Fruit fly (Drosophila melanogaster) whole organism, embryonic: ENCODE data around the gene Est-6.

Experiments used
- Abd-B ChIP-seq: fragments of 200-800 bp; sonication (Bioruptor generic); optimal IDR thresholded peaks from 2 replicates; lab custom pipeline; 2018; ENCODE audit warnings: missing biosample characterization, mild to moderate bottlenecking, missing genetic modification characterization, moderate library complexity
- BEAF-32 ChIP-seq: fragments of 200-800 bp; sonication (Bioruptor generic); optimal IDR thresholded peaks from 3 replicates; lab custom pipeline; 2017; ENCODE audit warnings: missing biosample characterization, missing genetic modification characterization, mild to moderate bottlenecking, moderate library complexity, missing genetic modification reagents
- Bteb2 ChIP-seq: fragments of 200-800 bp; sonication (Bioruptor generic); optimal IDR thresholded peaks from 2 replicates; lab custom pipeline; 2016; ENCODE audit warnings: missing biosample characterization, missing genetic modification characterization
- CG10209 ChIP-seq: fragments of 200-800 bp; sonication (Bioruptor generic); optimal IDR thresholded peaks from 3 replicates; lab custom pipeline; 2017; ENCODE audit warnings: missing biosample characterization, mild to moderate bottlenecking, missing genetic modification characterization, missing genetic modification reagents
- CG10267 ChIP-seq: fragments of 200-800 bp; sonication (Bioruptor generic); optimal IDR thresholded peaks from 2 replicates; lab custom pipeline; 2018; ENCODE audit warnings: missing biosample characterization, mild to moderate bottlenecking, missing genetic modification characterization, moderate library complexity
- CG12219 ChIP-seq: fragments of 200-800 bp; sonication (Bioruptor generic); optimal IDR thresholded peaks from 3 replicates; lab custom pipeline; 2018; ENCODE audit warnings: missing biosample characterization, mild to moderate bottlenecking, missing genetic modification characterization
- CG1233 ChIP-seq: fragments of 200-800 bp; sonication (Bioruptor generic); optimal IDR thresholded peaks from 4 replicates; lab custom pipeline; 2018; ENCODE audit warnings: missing biosample characterization, mild to moderate bottlenecking, missing genetic modification characterization
- CG14860 ChIP-seq: fragments of 200-800 bp; sonication (Bioruptor generic); IDR thresholded peaks from 3 replicates; pipeline ENCODE4 v1.3.6; 2022; ENCODE audit warnings: missing biosample characterization, missing genetic modification characterization; ENCODE audit not compliant: partially characterized antibody
- CG1529 ChIP-seq: fragments of 200-800 bp; sonication (Bioruptor generic); optimal IDR thresholded peaks from 3 replicates; lab custom pipeline; 2018; ENCODE audit warnings: missing biosample characterization, missing genetic modification characterization
- CG1603 ChIP-seq: fragments of 200-800 bp; sonication (Bioruptor generic); optimal IDR thresholded peaks from 2 replicates; lab custom pipeline; 2019; ENCODE audit warnings: missing biosample characterization, mild to moderate bottlenecking, missing genetic modification characterization, moderate library complexity
- CG17359 ChIP-seq: fragments of 200-800 bp; sonication (Bioruptor generic); optimal IDR thresholded peaks from 3 replicates; lab custom pipeline; 2018; ENCODE audit warnings: missing biosample characterization, mild to moderate bottlenecking, missing genetic modification characterization, moderate library complexity
- CG18476 ChIP-seq: fragments of 200-800 bp; sonication (Bioruptor generic); optimal IDR thresholded peaks from 2 replicates; lab custom pipeline; 2016; ENCODE audit warnings: missing biosample characterization, mild to moderate bottlenecking, missing genetic modification characterization
- CG2129 ChIP-seq: fragments of 200-800 bp; sonication (Bioruptor generic); IDR thresholded peaks from 2 replicates; pipeline ENCODE4 v1.3.6; 2022; ENCODE audit warnings: missing biosample characterization, missing genetic modification characterization; ENCODE audit not compliant: partially characterized antibody
- CG3065 ChIP-seq: fragments of 200-800 bp; sonication (Bioruptor generic); optimal IDR thresholded peaks from 2 replicates; lab custom pipeline; 2016; ENCODE audit warnings: missing biosample characterization, missing genetic modification characterization
- CG34224 ChIP-seq: fragments of 200-800 bp; sonication (Bioruptor generic); IDR thresholded peaks from 3 replicates; pipeline ENCODE4 v1.3.6; 2022; ENCODE audit warnings: missing biosample characterization, missing genetic modification characterization; ENCODE audit not compliant: partially characterized antibody
- CG5180 ChIP-seq: fragments of 200-800 bp; sonication (Bioruptor generic); optimal IDR thresholded peaks from 3 replicates; lab custom pipeline; 2017; ENCODE audit warnings: missing biosample characterization, missing genetic modification characterization, mild to moderate bottlenecking, moderate library complexity, missing genetic modification reagents
- CG7786 ChIP-seq: fragments of 200-800 bp; sonication (Bioruptor generic); optimal IDR thresholded peaks from 2 replicates; lab custom pipeline; 2016; ENCODE audit warnings: missing biosample characterization, missing genetic modification characterization
- CG7839 ChIP-seq: fragments of 200-800 bp; sonication (Bioruptor generic); optimal IDR thresholded peaks from 3 replicates; lab custom pipeline; 2018; ENCODE audit warnings: missing biosample characterization, mild to moderate bottlenecking, missing genetic modification characterization, moderate library complexity
- CG7987 ChIP-seq: fragments of 200-800 bp; sonication (Bioruptor generic); optimal IDR thresholded peaks from 2 replicates; lab custom pipeline; 2018; ENCODE audit warnings: missing biosample characterization, mild to moderate bottlenecking, missing genetic modification characterization, moderate library complexity
- CG9437 ChIP-seq: fragments of 200-800 bp; sonication (Bioruptor generic); optimal IDR thresholded peaks from 2 replicates; lab custom pipeline; 2018; ENCODE audit warnings: missing biosample characterization, mild to moderate bottlenecking, missing genetic modification characterization
- Chrac-16 ChIP-seq: fragments of 200-800 bp; sonication (Bioruptor generic); optimal IDR thresholded peaks from 3 replicates; lab custom pipeline; 2016; ENCODE audit warnings: missing biosample characterization, missing genetic modification characterization
- D19A ChIP-seq: fragments of 200-800 bp; optimal IDR thresholded peaks from 3 replicates; lab custom pipeline; 2019; ENCODE audit warnings: missing biosample characterization, mild to moderate bottlenecking, missing genetic modification characterization, moderate library complexity
- Doc3 ChIP-seq: fragments of 200-800 bp; sonication (Bioruptor generic); IDR thresholded peaks from 3 replicates; pipeline ENCODE4 v1.3.6; 2022; ENCODE audit warnings: missing biosample characterization, missing genetic modification characterization; ENCODE audit not compliant: partially characterized antibody
- Dref ChIP-seq: fragments of 200-800 bp; sonication (Bioruptor generic); IDR thresholded peaks from 2 replicates; pipeline ENCODE4 v1.3.6; 2022; ENCODE audit warnings: missing biosample characterization, missing genetic modification characterization
- ERR ChIP-seq: fragments of 200-800 bp; sonication (Bioruptor generic); optimal IDR thresholded peaks from 2 replicates; lab custom pipeline; 2016; ENCODE audit warnings: missing biosample characterization, missing genetic modification characterization
- HLHmδ ChIP-seq: fragments of 200-800 bp; sonication (Bioruptor generic); optimal IDR thresholded peaks from 2 replicates; lab custom pipeline; 2018; ENCODE audit warnings: missing biosample characterization, mild to moderate bottlenecking, missing genetic modification characterization, moderate library complexity
- Hr78 ChIP-seq, 2 experiments: fragments of 200-800 bp in 1 of 2; fragments of >200 bp in 1 of 2; sonication (Bioruptor generic) in 1 of 2; optimal IDR thresholded peaks; 2 replicates each; lab custom pipeline; 2017 to 2019; ENCODE audit warnings: missing biosample characterization in 2 of 2, missing genetic modification characterization in 2 of 2, mild to moderate bottlenecking in 1 of 2, moderate library complexity in 1 of 2
- Lpt ChIP-seq: fragments of >200 bp; optimal IDR thresholded peaks from 2 replicates; lab custom pipeline; 2018; ENCODE audit warnings: missing biosample characterization, missing genetic modification characterization
- Max ChIP-seq: fragments of 200-800 bp; sonication (Bioruptor generic); optimal IDR thresholded peaks from 2 replicates; lab custom pipeline; 2016; ENCODE audit warnings: missing biosample characterization, mild to moderate bottlenecking, missing genetic modification characterization
- NFAT ChIP-seq: fragments of 200-800 bp; sonication (Bioruptor generic); IDR thresholded peaks from 2 replicates; pipeline ENCODE4 v1.3.6; 2022; ENCODE audit warnings: missing biosample characterization, missing genetic modification characterization
- Nf-YC ChIP-seq: fragments of 200-800 bp; optimal IDR thresholded peaks from 3 replicates; lab custom pipeline; 2019; ENCODE audit warnings: missing biosample characterization, mild to moderate bottlenecking, missing genetic modification characterization, moderate library complexity
- Oli ChIP-seq: fragments of 200-800 bp; sonication (Bioruptor generic); optimal IDR thresholded peaks from 2 replicates; lab custom pipeline; 2018; ENCODE audit warnings: missing biosample characterization, mild to moderate bottlenecking, missing genetic modification characterization, moderate library complexity
- Ptx1 ChIP-seq: fragments of 200-800 bp; sonication (Bioruptor generic); IDR thresholded peaks from 2 replicates; pipeline ENCODE4 v1.3.6; 2022; ENCODE audit warnings: missing biosample characterization, missing genetic modification characterization
- Xbp1 ChIP-seq: fragments of 200-800 bp; sonication (Bioruptor generic); optimal IDR thresholded peaks from 3 replicates; lab custom pipeline; 2016; ENCODE audit warnings: missing biosample characterization, mild to moderate bottlenecking, missing genetic modification characterization
- aop ChIP-seq: fragments of 200-800 bp; sonication (Bioruptor generic); IDR thresholded peaks from 2 replicates; pipeline ENCODE4 v1.3.6; 2022; ENCODE audit warnings: missing biosample characterization, missing genetic modification characterization
- dysf ChIP-seq: fragments of 200-800 bp; sonication (Bioruptor generic); IDR thresholded peaks from 3 replicates; pipeline ENCODE4 v1.3.6; 2022; ENCODE audit warnings: missing biosample characterization, missing genetic modification characterization
- eyg ChIP-seq: fragments of 200-800 bp; sonication (Bioruptor generic); optimal IDR thresholded peaks from 3 replicates; lab custom pipeline; 2016; ENCODE audit warnings: missing biosample characterization, missing genetic modification characterization
- gcm2 ChIP-seq: fragments of 200-800 bp; sonication (Bioruptor generic); optimal IDR thresholded peaks from 2 replicates; lab custom pipeline; 2016; ENCODE audit warnings: missing biosample characterization, missing genetic modification characterization
- gem ChIP-seq: fragments of 200-800 bp; sonication (Bioruptor generic); optimal IDR thresholded peaks from 2 replicates; lab custom pipeline; 2019; ENCODE audit warnings: missing biosample characterization, mild to moderate bottlenecking, missing genetic modification characterization, moderate library complexity
- grn ChIP-seq: fragments of 200-800 bp; sonication (Bioruptor generic); optimal IDR thresholded peaks from 3 replicates; lab custom pipeline; 2017; ENCODE audit warnings: missing biosample characterization, missing genetic modification characterization
- gsb ChIP-seq: fragments of 200-800 bp; sonication (Bioruptor generic); IDR thresholded peaks from 2 replicates; pipeline ENCODE4 v1.3.6; 2022; ENCODE audit warnings: missing biosample characterization, missing genetic modification characterization
- gt ChIP-seq: fragments of 200-800 bp; sonication (Bioruptor generic); IDR thresholded peaks from 2 replicates; pipeline ENCODE4 v1.3.6; 2022; ENCODE audit warnings: missing biosample characterization, missing genetic modification characterization
- ham ChIP-seq: fragments of 200-800 bp; sonication (Bioruptor generic); IDR thresholded peaks from 2 replicates; pipeline ENCODE4 v1.3.6; 2022; ENCODE audit warnings: missing biosample characterization, missing genetic modification characterization
- jing ChIP-seq: fragments of 200-800 bp; sonication (Bioruptor generic); optimal IDR thresholded peaks from 2 replicates; lab custom pipeline; 2018; ENCODE audit warnings: missing biosample characterization, mild to moderate bottlenecking, missing genetic modification characterization
- kay ChIP-seq: fragments of 200-800 bp; sonication (Bioruptor generic); optimal IDR thresholded peaks from 2 replicates; lab custom pipeline; 2016; ENCODE audit warnings: missing biosample characterization, missing genetic modification characterization
- mam ChIP-seq: fragments of 200-800 bp; sonication (Bioruptor generic); optimal IDR thresholded peaks from 3 replicates; lab custom pipeline; 2016; ENCODE audit warnings: missing biosample characterization, missing genetic modification characterization
- pan ChIP-seq, 4 experiments: fragments of >200 bp in 3 of 4; fragments of 200-800 bp in 1 of 4; sonication (Bioruptor generic) in 1 of 4; optimal IDR thresholded peaks in 3 of 4; IDR thresholded peaks in 1 of 4; 2 replicates each; pipeline versions ENCODE4 v1.3.6 to Lab custom; 2017 to 2022; ENCODE audit warnings: missing biosample characterization in 2 of 4, missing genetic modification characterization in 2 of 4, mixed read lengths in 1 of 4
- pros ChIP-seq: fragments of 200-800 bp; sonication (Bioruptor generic); optimal IDR thresholded peaks from 3 replicates; lab custom pipeline; 2019; ENCODE audit warnings: missing biosample characterization, mild to moderate bottlenecking, missing genetic modification characterization, moderate library complexity
- repo ChIP-seq: fragments of 200-800 bp; sonication (Bioruptor generic); optimal IDR thresholded peaks from 2 replicates; lab custom pipeline; 2016; ENCODE audit warnings: missing biosample characterization, missing genetic modification characterization
- sna ChIP-seq: fragments of 200-800 bp; sonication (Bioruptor generic); IDR thresholded peaks from 2 replicates; pipeline ENCODE4 v1.3.6; 2022; ENCODE audit warnings: missing biosample characterization, missing genetic modification characterization; ENCODE audit not compliant: partially characterized antibody

Est-6 gene

DNA sequence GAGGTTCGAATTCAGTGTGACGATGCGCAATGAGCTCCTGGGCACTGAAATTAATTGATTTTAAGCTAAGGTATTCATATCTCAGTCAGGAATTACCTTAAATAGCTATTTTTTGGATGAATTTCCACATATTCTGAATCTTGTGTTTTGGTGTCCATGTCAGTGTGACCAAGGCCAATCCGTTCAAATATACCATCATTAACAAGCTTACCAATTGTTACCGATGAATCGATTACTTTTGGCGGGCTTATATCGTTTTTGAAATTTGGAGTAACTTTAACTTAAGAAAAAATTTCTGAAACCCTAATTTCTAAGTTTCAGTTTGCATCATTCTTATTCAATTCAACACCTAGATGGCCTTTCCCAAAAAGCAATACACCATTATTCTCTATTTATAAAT, 17.2 kb downstream of the Est-6 start, which contains the start of gene Tsen54:
Gene Tsen54, minus strand, starts transcription at position 175 of the 400 bp plus-strand sequence.
- TF ChIP-seq BEAF-32 (GFP tag; lab: Kevin White, UChicago) (peak; percentile 77), CG3065 (GFP tag; lab: Kevin White, UChicago) (no peak), Max (GFP tag; lab: Kevin White, UChicago) (no peak), CG7786 (GFP tag; lab: Kevin White, UChicago) (no peak), dysf (no peak), kay (GFP tag; lab: Kevin White, UChicago) (no peak), CG5180 (GFP tag; lab: Kevin White, UChicago) (no peak), gcm2 (no peak), Doc3 (GFP tag; lab: Robert Waterston, UW) (peak; percentile 58; the same call in 2 of the 3 replicates), Chrac-16 (GFP tag; lab: Kevin White, UChicago) (no peak), HLHmδ (GFP tag; lab: Kevin White, UChicago) (no peak), mam (GFP tag; lab: Kevin White, UChicago) (no peak), gem (no peak), aop (no peak), CG10209 (GFP tag; lab: Kevin White, UChicago) (no peak), CG1603 (tag; lab: Kevin White, UChicago) (no peak), Bteb2 (GFP tag; lab: Kevin White, UChicago) (no peak), pan (optimal IDR thresholded peaks at IDR 0.05; lab: Kevin White, UChicago) (no peak), pan (GFP tag; optimal IDR thresholded peaks at IDR 0.05 in 1 of 2, IDR thresholded peaks at IDR 0.05 in 1 of 2) (no peak), Lpt (GFP tag; lab: Kevin White, UChicago) (no peak), Hr78 (GFP tag; optimal IDR thresholded peaks at IDR 0.05; lab: Kevin White, UChicago) (no peak), pros (GFP tag; lab: Kevin White, UChicago) (no peak), Dref (GFP tag; lab: Robert Waterston, UW) (peak; percentile 78), NFAT (GFP tag; lab: Robert Waterston, UW) (no peak), Xbp1 (GFP tag; lab: Kevin White, UChicago) (no peak), gt (no peak), Abd-B (GFP tag; lab: Kevin White, UChicago) (no peak), CG34224 (peak; percentile 77), CG2129 (GFP tag; lab: Robert Waterston, UW) (0 out of 2 replicates have a peak, but pooled peaks have one; percentile 21), CG7987 (GFP tag; lab: Kevin White, UChicago) (no peak), CG7839 (tag; lab: Kevin White, UChicago) (no peak), D19A (no peak), CG14860 (GFP tag; lab: Robert Waterston, UW) (peak; percentile 41; the same call in 1 of the 3 replicates), CG17359 (tag; lab: Kevin White, UChicago) (no peak), eyg (no peak), ERR (GFP tag; lab: Kevin White, UChicago) (no peak), jing (GFP tag; lab: Kevin White, UChicago) (no peak), gsb (GFP tag; lab: Robert Waterston, UW) (no peak), CG1233 (GFP tag; lab: Kevin White, UChicago) (no peak), Oli (tag; lab: Kevin White, UChicago) (no peak), ham (GFP tag; lab: Robert Waterston, UW) (no peak), CG10267 (tag; lab: Kevin White, UChicago) (no peak), Nf-YC (no peak), Ptx1 (GFP tag; lab: Robert Waterston, UW) (no peak), sna (GFP tag; lab: Robert Waterston, UW) (peak; percentile 63; the same call in 1 of the 2 replicates), CG9437 (GFP tag; lab: Kevin White, UChicago) (peak; percentile 36), repo (GFP tag; lab: Kevin White, UChicago) (no peak), grn (GFP tag; lab: Kevin White, UChicago) (no peak), CG18476 (GFP tag; lab: Kevin White, UChicago) (no peak), CG1529 (GFP tag; lab: Kevin White, UChicago) (no peak), CG12219 (GFP tag; lab: Kevin White, UChicago) (no peak)
